Fruit fly (Drosophila melanogaster) whole organism, embryonic: ENCODE results near the gene CG14851.

Experiments
- ATbp ChIP-seq: fragments of 200-800 bp; sonication (Bioruptor generic); optimal IDR thresholded peaks from 2 replicates; lab custom pipeline; 2017; ENCODE audit warnings: missing biosample characterization, mild to moderate bottlenecking, missing genetic modification characterization, missing genetic modification reagents
- C15 ChIP-seq: fragments of 200-800 bp; sonication (Bioruptor generic); IDR thresholded peaks from 3 replicates; pipeline ENCODE4 v1.3.6; 2022; ENCODE audit warnings: missing biosample characterization, missing genetic modification characterization
- CG10959 ChIP-seq: fragments of 200-800 bp; sonication (Bioruptor generic); IDR thresholded peaks from 2 replicates; pipeline ENCODE4 v1.3.6; 2022; ENCODE audit warnings: missing biosample characterization, missing genetic modification characterization
- CG11247 ChIP-seq: fragments of 200-800 bp; sonication (Bioruptor generic); IDR thresholded peaks from 2 replicates; pipeline ENCODE4 v1.3.6; 2022; ENCODE audit warnings: missing biosample characterization, missing genetic modification characterization
- CG12391 ChIP-seq: fragments of 200-800 bp; sonication (Bioruptor generic); optimal IDR thresholded peaks from 3 replicates; lab custom pipeline; 2018; ENCODE audit warnings: missing biosample characterization, mild to moderate bottlenecking, missing genetic modification characterization, moderate library complexity
- CG18619 ChIP-seq: fragments of 200-800 bp; sonication (Bioruptor generic); optimal IDR thresholded peaks from 3 replicates; lab custom pipeline; 2017; ENCODE audit warnings: missing biosample characterization, mild to moderate bottlenecking, missing genetic modification characterization
- CG2120 ChIP-seq: fragments of 200-800 bp; sonication (Bioruptor generic); optimal IDR thresholded peaks from 3 replicates; lab custom pipeline; 2016; ENCODE audit warnings: missing biosample characterization, missing genetic modification characterization
- CG2129 ChIP-seq: fragments of 200-800 bp; sonication (Bioruptor generic); IDR thresholded peaks from 2 replicates; pipeline ENCODE4 v1.3.6; 2022; ENCODE audit warnings: missing biosample characterization, missing genetic modification characterization; ENCODE audit not compliant: partially characterized antibody
- CG2875 ChIP-seq: fragments of 200-800 bp; sonication (Bioruptor generic); optimal IDR thresholded peaks from 2 replicates; lab custom pipeline; 2017; ENCODE audit warnings: missing biosample characterization, mild to moderate bottlenecking, missing genetic modification characterization, missing genetic modification reagents
- CG31365 ChIP-seq: fragments of 200-800 bp; sonication (Bioruptor generic); optimal IDR thresholded peaks from 2 replicates; lab custom pipeline; 2018; ENCODE audit warnings: missing biosample characterization, mild to moderate bottlenecking, missing genetic modification characterization
- CG31441 ChIP-seq: fragments of 200-800 bp; sonication (Bioruptor generic); IDR thresholded peaks from 2 replicates; pipeline ENCODE4 v1.3.6; 2022; ENCODE audit warnings: missing biosample characterization, missing genetic modification characterization
- CG33557 ChIP-seq: fragments of 200-800 bp; sonication (Bioruptor generic); optimal IDR thresholded peaks from 2 replicates; lab custom pipeline; 2019; ENCODE audit warnings: missing biosample characterization, mild to moderate bottlenecking, missing genetic modification characterization, moderate library complexity
- CG4404 ChIP-seq: fragments of 200-800 bp; sonication (Bioruptor generic); IDR thresholded peaks from 2 replicates; pipeline ENCODE4 v1.3.6; 2022; ENCODE audit warnings: missing biosample characterization, missing genetic modification characterization
- CG6254 ChIP-seq: fragments of 200-800 bp; sonication (Bioruptor generic); optimal IDR thresholded peaks from 3 replicates; lab custom pipeline; 2017; ENCODE audit warnings: mild to moderate bottlenecking, missing biosample characterization, missing genetic modification reagents, missing genetic modification characterization
- CG6654 ChIP-seq: fragments of 200-800 bp; sonication (Bioruptor generic); optimal IDR thresholded peaks from 2 replicates; lab custom pipeline; 2017; ENCODE audit warnings: missing biosample characterization, mild to moderate bottlenecking, missing genetic modification characterization
- CHES-1-like ChIP-seq: fragments of 200-800 bp; sonication (Bioruptor generic); optimal IDR thresholded peaks from 2 replicates; lab custom pipeline; 2016; ENCODE audit warnings: missing biosample characterization, missing genetic modification characterization
- CoRest ChIP-seq: fragments of 200-800 bp; sonication (Bioruptor generic); optimal IDR thresholded peaks from 3 replicates; lab custom pipeline; 2018; ENCODE audit warnings: missing biosample characterization, mild to moderate bottlenecking, missing genetic modification characterization, moderate library complexity
- CrebB ChIP-seq: fragments of 200-800 bp; sonication (Bioruptor generic); optimal IDR thresholded peaks from 3 replicates; lab custom pipeline; 2018; ENCODE audit warnings: missing biosample characterization, mild to moderate bottlenecking, missing genetic modification characterization
- D19B ChIP-seq: fragments of 200-800 bp; sonication (Bioruptor generic); optimal IDR thresholded peaks from 2 replicates; lab custom pipeline; 2017; ENCODE audit warnings: missing biosample characterization, mild to moderate bottlenecking, missing genetic modification characterization
- Dll ChIP-seq: fragments of 200-800 bp; sonication (Bioruptor generic); IDR thresholded peaks from 4 replicates; pipeline ENCODE4 v1.3.6; 2022; ENCODE audit warnings: missing biosample characterization, missing genetic modification characterization; ENCODE audit not compliant: partially characterized antibody
- E2f2 ChIP-seq: fragments of 200-800 bp; sonication (Bioruptor generic); IDR thresholded peaks from 2 replicates; pipeline ENCODE4 v1.3.6; 2022; ENCODE audit warnings: missing biosample characterization, missing genetic modification characterization
- Gug ChIP-seq: fragments of 200-800 bp; sonication (Bioruptor generic); IDR thresholded peaks from 4 replicates; pipeline ENCODE4 v1.3.6; 2022; ENCODE audit warnings: missing biosample characterization, missing genetic modification characterization
- H15 ChIP-seq: fragments of 200-800 bp; sonication (Bioruptor generic); IDR thresholded peaks from 3 replicates; pipeline ENCODE4 v1.3.6; 2022; ENCODE audit warnings: missing biosample characterization, missing genetic modification characterization
- MBD-R2 ChIP-seq: fragments of 200-800 bp; sonication (Bioruptor generic); IDR thresholded peaks from 2 replicates; pipeline ENCODE4 v1.3.6; 2022; ENCODE audit warnings: missing biosample characterization, missing genetic modification characterization
- Mad ChIP-seq: fragments of 200-800 bp; sonication (Bioruptor generic); optimal IDR thresholded peaks from 2 replicates; lab custom pipeline; 2016; ENCODE audit warnings: missing biosample characterization, missing genetic modification characterization
- Med ChIP-seq: fragments of 200-800 bp; sonication (Bioruptor generic); peaks from one replicate; lab custom pipeline; 2016; ENCODE audit warnings: missing biosample characterization, missing genetic modification characterization, mild to moderate bottlenecking, inconsistent platforms, moderate library complexity
- Rfx ChIP-seq: fragments of 200-800 bp; sonication (Bioruptor generic); IDR thresholded peaks from 2 replicates; pipeline ENCODE4 v1.3.6; 2022; ENCODE audit warnings: missing biosample characterization, missing genetic modification characterization
- Sox100B ChIP-seq: fragments of 200-800 bp; sonication (Bioruptor generic); optimal IDR thresholded peaks from 3 replicates; lab custom pipeline; 2018; ENCODE audit warnings: missing biosample characterization, mild to moderate bottlenecking, missing genetic modification characterization
- Ssrp ChIP-seq: fragments of 200-800 bp; sonication (Bioruptor generic); optimal IDR thresholded peaks from 2 replicates; lab custom pipeline; 2018; ENCODE audit warnings: missing biosample characterization, mild to moderate bottlenecking, missing genetic modification characterization, moderate library complexity
- Vsx1 ChIP-seq: fragments of 200-800 bp; sonication (Bioruptor generic); optimal IDR thresholded peaks from 2 replicates; lab custom pipeline; 2017; ENCODE audit warnings: missing biosample characterization, mild to moderate bottlenecking, missing genetic modification characterization, missing genetic modification reagents
- bbx ChIP-seq: fragments of 200-800 bp; sonication (Bioruptor generic); IDR thresholded peaks from 2 replicates; pipeline ENCODE4 v1.3.6; 2022; ENCODE audit warnings: missing biosample characterization, missing genetic modification characterization; ENCODE audit not compliant: partially characterized antibody
- bcd ChIP-seq: fragments of 200-800 bp; sonication (Bioruptor generic); optimal IDR thresholded peaks from 2 replicates; lab custom pipeline; 2017; ENCODE audit warnings: missing biosample characterization, mild to moderate bottlenecking, missing genetic modification characterization
- cad ChIP-seq: fragments of >200 bp; optimal IDR thresholded peaks from 2 replicates; lab custom pipeline; 2017; ENCODE audit warnings: missing biosample characterization, missing genetic modification characterization
- chm ChIP-seq: fragments of 200-800 bp; sonication (Bioruptor generic); IDR thresholded peaks from 2 replicates; pipeline ENCODE4 v1.3.6; 2022; ENCODE audit warnings: missing biosample characterization, missing genetic modification characterization
- da ChIP-seq: fragments of 200-800 bp; sonication (Bioruptor generic); optimal IDR thresholded peaks from 2 replicates; lab custom pipeline; 2016; ENCODE audit warnings: missing biosample characterization, missing genetic modification characterization
- en ChIP-seq: fragments of 200-800 bp; sonication (Bioruptor generic); optimal IDR thresholded peaks from 2 replicates; lab custom pipeline; 2016; ENCODE audit warnings: missing biosample characterization, missing genetic modification characterization
- fu2 ChIP-seq: fragments of 200-800 bp; sonication (Bioruptor generic); optimal IDR thresholded peaks from 2 replicates; lab custom pipeline; 2016; ENCODE audit warnings: missing biosample characterization, missing genetic modification characterization
- gem ChIP-seq: fragments of 200-800 bp; sonication (Bioruptor generic); optimal IDR thresholded peaks from 2 replicates; lab custom pipeline; 2019; ENCODE audit warnings: missing biosample characterization, mild to moderate bottlenecking, missing genetic modification characterization, moderate library complexity
- grau ChIP-seq: fragments of 200-800 bp; optimal IDR thresholded peaks from 3 replicates; lab custom pipeline; 2019; ENCODE audit warnings: missing biosample characterization, mild to moderate bottlenecking, missing genetic modification characterization, moderate library complexity
- gt ChIP-seq: fragments of 200-800 bp; sonication (Bioruptor generic); IDR thresholded peaks from 2 replicates; pipeline ENCODE4 v1.3.6; 2022; ENCODE audit warnings: missing biosample characterization, missing genetic modification characterization
- ham ChIP-seq: fragments of 200-800 bp; sonication (Bioruptor generic); IDR thresholded peaks from 2 replicates; pipeline ENCODE4 v1.3.6; 2022; ENCODE audit warnings: missing biosample characterization, missing genetic modification characterization
- hb ChIP-seq: fragments of 200-800 bp; sonication (Bioruptor generic); IDR thresholded peaks from 3 replicates; pipeline ENCODE4 v1.3.6; 2022; ENCODE audit warnings: missing biosample characterization, missing genetic modification characterization; ENCODE audit not compliant: partially characterized antibody
- ken ChIP-seq: fragments of 200-800 bp; sonication (Bioruptor generic); IDR thresholded peaks from 3 replicates; pipeline ENCODE4 v1.3.6; 2022; ENCODE audit warnings: missing biosample characterization, missing genetic modification characterization
- nmo ChIP-seq: fragments of 200-800 bp; sonication (Bioruptor generic); optimal IDR thresholded peaks from 2 replicates; lab custom pipeline; 2018; ENCODE audit warnings: missing biosample characterization, mild to moderate bottlenecking, missing genetic modification characterization, moderate library complexity
- row ChIP-seq: fragments of 200-800 bp; sonication (Bioruptor generic); IDR thresholded peaks from 3 replicates; pipeline ENCODE4 v1.3.6; 2022; ENCODE audit warnings: missing biosample characterization, missing genetic modification characterization
- sc ChIP-seq, 3 experiments: fragments of >200 bp in 2 of 3; fragments of 200-800 bp in 1 of 3; sonication (Bioruptor generic) in 1 of 3; optimal IDR thresholded peaks; 2 replicates in 2 of 3; 3 replicates in 1 of 3; lab custom pipeline; 2017; ENCODE audit warnings: mild to moderate bottlenecking in 1 of 3, missing biosample characterization in 1 of 3, missing genetic modification characterization in 1 of 3, missing genetic modification reagents in 1 of 3
- seq ChIP-seq: fragments of 200-800 bp; sonication (Bioruptor generic); IDR thresholded peaks from 2 replicates; pipeline ENCODE4 v1.3.6; 2022; ENCODE audit warnings: missing biosample characterization, missing genetic modification characterization
- tin ChIP-seq: fragments of 200-800 bp; sonication (Bioruptor generic); optimal IDR thresholded peaks from 3 replicates; lab custom pipeline; 2016; ENCODE audit warnings: missing biosample characterization, missing genetic modification characterization
- tll ChIP-seq, 2 experiments: fragments of 200-800 bp in 1 of 2; fragments of >200 bp in 1 of 2; sonication (Bioruptor generic) in 1 of 2; optimal IDR thresholded peaks; 2 replicates each; lab custom pipeline; 2017 to 2019; ENCODE audit warnings: missing biosample characterization in 2 of 2, missing genetic modification characterization in 2 of 2, mild to moderate bottlenecking in 1 of 2, moderate library complexity in 1 of 2
- twi ChIP-seq: fragments of 200-800 bp; optimal IDR thresholded peaks from 2 replicates; lab custom pipeline; 2019; ENCODE audit warnings: missing biosample characterization, mild to moderate bottlenecking, missing genetic modification characterization, moderate library complexity
- tx ChIP-seq: fragments of 200-800 bp; sonication (Bioruptor generic); optimal IDR thresholded peaks from 2 replicates; lab custom pipeline; 2016; ENCODE audit warnings: missing biosample characterization, missing genetic modification characterization

The CG14851 gene

DNA sequence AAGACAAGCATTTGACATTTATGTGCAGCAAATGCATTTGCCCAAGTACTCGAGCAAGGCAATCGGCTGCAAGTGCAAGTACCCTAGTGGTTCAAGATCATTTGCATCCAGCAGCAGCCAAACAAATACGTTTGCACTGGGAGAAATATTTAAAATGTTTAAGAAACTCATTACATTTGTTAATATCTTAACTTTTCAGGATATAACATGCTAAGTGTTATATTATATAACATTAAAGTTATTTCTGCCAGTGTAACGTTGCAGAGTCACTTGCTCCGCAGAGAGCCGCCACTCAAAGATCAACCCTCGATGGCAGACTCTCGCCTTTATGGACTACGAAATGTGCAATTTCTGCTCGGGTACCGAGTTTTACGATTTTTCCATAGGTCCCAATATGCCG is 27.3 kb downstream of the CG14851 start (continued):
- no peak for TF ChIP-seq Mad (GFP tag; lab: Kevin White, UChicago)
- no peak for TF ChIP-seq grau (tag; lab: Kevin White, UChicago)
- TF ChIP-seq ham, result no peak
- peak; percentile 56 for TF ChIP-seq CG4404 (GFP tag; lab: Robert Waterston, UW)
- no peak for TF ChIP-seq H15
- no peak for TF ChIP-seq Vsx1 (GFP tag; lab: Kevin White, UChicago)
- TF ChIP-seq twi, result peak; percentile 90
- TF ChIP-seq da (GFP tag; lab: Kevin White, UChicago), result no peak
- TF ChIP-seq CG31365 (tag; lab: Kevin White, UChicago), result no peak
- no peak for TF ChIP-seq CG6654
- TF ChIP-seq cad, result peak; percentile 21
- no peak for TF ChIP-seq CG11247 (GFP tag; lab: Robert Waterston, UW)
- no peak for TF ChIP-seq en (GFP tag; lab: Kevin White, UChicago)
- no peak for TF ChIP-seq sc (optimal IDR thresholded peaks at IDR 0.05; lab: Kevin White, UChicago)
- TF ChIP-seq sc (GFP tag; optimal IDR thresholded peaks at IDR 0.05; lab: Kevin White, UChicago), result no peak
- TF ChIP-seq tll (GFP tag; optimal IDR thresholded peaks at IDR 0.05; lab: Kevin White, UChicago), result peak in 1 of 2 experiments; percentile 16
- no peak for TF ChIP-seq Ssrp (tag; lab: Kevin White, UChicago)
- TF ChIP-seq CG10959 (GFP tag; lab: Robert Waterston, UW), result peak; percentile 51
- TF ChIP-seq D19B (GFP tag; lab: Kevin White, UChicago), result no peak
- no peak for TF ChIP-seq Gug
- TF ChIP-seq nmo (GFP tag; lab: Kevin White, UChicago), result no peak
- peak; percentile 55 for TF ChIP-seq row (GFP tag; lab: Robert Waterston, UW)
- TF ChIP-seq Dll (GFP tag; lab: Robert Waterston, UW), result no peak
- no peak for TF ChIP-seq CrebB (tag; lab: Kevin White, UChicago)
- no peak for TF ChIP-seq hb (GFP tag; lab: Robert Waterston, UW)
- TF ChIP-seq tin (GFP tag; lab: Kevin White, UChicago), result peak; percentile 6
- no peak for TF ChIP-seq E2f2 (GFP tag; lab: Robert Waterston, UW)
- peak; percentile 40 for TF ChIP-seq CG12391 (tag; lab: Kevin White, UChicago)
- TF ChIP-seq C15 (GFP tag; lab: Robert Waterston, UW), result no peak
- no peak for TF ChIP-seq CG18619
- TF ChIP-seq gt, result 0 out of 2 replicates have a peak, but pooled peaks have one; percentile 20
- peak; percentile 40 for TF ChIP-seq gem (tag; lab: Kevin White, UChicago)
- TF ChIP-seq tx (GFP tag; lab: Kevin White, UChicago), result no peak
- no peak for TF ChIP-seq Rfx (GFP tag; lab: Robert Waterston, UW)
- TF ChIP-seq CG33557 (GFP tag; lab: Kevin White, UChicago), result no peak
- no peak for TF ChIP-seq fu2 (GFP tag; lab: Kevin White, UChicago)
- no peak for TF ChIP-seq CoRest (tag; lab: Kevin White, UChicago)
- no peak for TF ChIP-seq ken (GFP tag; lab: Robert Waterston, UW)
- TF ChIP-seq seq (GFP tag; lab: Robert Waterston, UW), result no peak
- TF ChIP-seq CHES-1-like (GFP tag; lab: Kevin White, UChicago), result no peak
- TF ChIP-seq MBD-R2 (GFP tag; lab: Robert Waterston, UW), result no peak
- TF ChIP-seq ATbp (GFP tag; lab: Kevin White, UChicago), result no peak
- TF ChIP-seq Sox100B (GFP tag; lab: Kevin White, UChicago), result no peak
- TF ChIP-seq chm (GFP tag; lab: Robert Waterston, UW), result no peak
- TF ChIP-seq CG31441, result no peak
- no peak for TF ChIP-seq CG2120
- no peak for TF ChIP-seq bcd (GFP tag; lab: Kevin White, UChicago)
- no peak for TF ChIP-seq CG6254 (GFP tag; lab: Kevin White, UChicago)
- no peak for TF ChIP-seq CG2129 (GFP tag; lab: Robert Waterston, UW)
- TF ChIP-seq CG2875 (GFP tag; lab: Kevin White, UChicago), result no peak
- TF ChIP-seq Med, result peak; percentile 60
- TF ChIP-seq bbx (GFP tag; lab: Robert Waterston, UW), result no peak
